Worm (Caenorhabditis elegans) whole organism, mixed stage, embryonic: ENCODE data around the gene B0222.11.

ENCODE experiments used
- M03D4.4 ChIP-seq: sonication (generic microtip); optimal IDR thresholded peaks from 2 replicates; lab custom pipeline; 2017; ENCODE audit warnings: mild to moderate bottlenecking, missing genetic modification characterization, missing compliant biosample characterization
- blmp-1 ChIP-seq: fragments of 150-350 bp; optimal IDR thresholded peaks from 2 replicates; lab custom pipeline; 2014; ENCODE audit warnings: missing biosample characterization, missing genetic modification characterization
- ces-1 ChIP-seq: fragments of 150-350 bp; optimal IDR thresholded peaks from 2 replicates; lab custom pipeline; 2014; ENCODE audit warnings: missing biosample characterization, missing genetic modification reagents, missing genetic modification characterization
- cnd-1 ChIP-seq: fragments of 200-800 bp; sonication (Bioruptor generic); optimal IDR thresholded peaks from 2 replicates; lab custom pipeline; 2018; ENCODE audit warnings: mild to moderate bottlenecking, missing genetic modification characterization, missing compliant biosample characterization
- lin-13 ChIP-seq: fragments of 150-350 bp; optimal IDR thresholded peaks from 2 replicates; lab custom pipeline; 2014; ENCODE audit warnings: missing biosample characterization, missing genetic modification characterization
- lsy-2 ChIP-seq: fragments of 150-350 bp; optimal IDR thresholded peaks from 2 replicates; lab custom pipeline; 2014; ENCODE audit warnings: missing biosample characterization, missing genetic modification characterization
- nhr-12 ChIP-seq: fragments of 150-350 bp; optimal IDR thresholded peaks from 2 replicates; lab custom pipeline; 2014; ENCODE audit warnings: missing biosample characterization, missing genetic modification characterization
- nhr-237 ChIP-seq: fragments of 150-350 bp; optimal IDR thresholded peaks from 2 replicates; lab custom pipeline; 2014; ENCODE audit warnings: missing biosample characterization, missing genetic modification characterization
- snpc-4 ChIP-seq: fragments of 150-350 bp; optimal IDR thresholded peaks from 2 replicates; lab custom pipeline; 2014; ENCODE audit warnings: missing biosample characterization, missing genetic modification characterization
- sptf-1 ChIP-seq: sonication (generic microtip); optimal IDR thresholded peaks from 2 replicates; lab custom pipeline; 2017; ENCODE audit warnings: mild to moderate bottlenecking, missing genetic modification characterization, moderate library complexity, missing compliant biosample characterization

DNA sequence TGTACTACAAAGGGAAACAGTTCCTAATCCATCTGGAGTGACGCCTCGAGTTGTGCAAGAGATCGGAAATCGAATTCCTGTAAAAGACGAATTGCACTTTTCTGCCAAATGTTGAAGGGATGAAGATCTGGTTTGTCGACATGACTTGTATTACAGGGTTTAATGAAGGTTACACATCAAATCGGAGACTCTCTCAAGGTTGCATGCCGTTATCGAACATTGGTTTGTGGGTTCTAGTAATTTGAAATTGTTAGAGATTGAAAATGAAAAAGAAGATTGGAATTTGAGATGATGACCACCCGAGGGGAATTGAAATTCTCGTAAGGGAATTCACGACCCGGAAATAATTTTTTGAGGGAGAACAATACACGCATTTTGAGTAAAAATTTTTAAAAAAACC lies 1.7 kb downstream of the B0222.11 start:
- no peak for TF ChIP-seq cnd-1 (tag; lab: Kevin White, UChicago)
- no peak for TF ChIP-seq lsy-2
- no peak for TF ChIP-seq nhr-12
- TF ChIP-seq nhr-237, result no peak
- TF ChIP-seq ces-1 (GFP tag; lab: Kevin White, UChicago), result no peak
- no peak for TF ChIP-seq snpc-4 (tag; lab: Kevin White, UChicago)
- no peak for TF ChIP-seq lin-13 (tag; lab: Kevin White, UChicago)
- no peak for TF ChIP-seq sptf-1 (tag; lab: Kevin White, UChicago)
- no peak for TF ChIP-seq blmp-1 (tag; lab: Kevin White, UChicago)
- TF ChIP-seq M03D4.4 (tag; lab: Kevin White, UChicago), result no peak
